Worm (Caenorhabditis elegans) whole organism, midembryonic: Measurements from ENCODE around the gene unc-64.

Experiments used
- med-1 ChIP-seq: sonication (generic microtip); optimal IDR thresholded peaks from 2 replicates; lab custom pipeline; 2017; ENCODE audit warnings: missing genetic modification characterization, mild to moderate bottlenecking, missing compliant biosample characterization, antibody characterized with exemption, missing genetic modification reagents; ENCODE audit not compliant: insufficient read depth
- ref-1 ChIP-seq: fragments of 200-800 bp; sonication (Bioruptor generic); conservative IDR thresholded peaks from 2 replicates; pipeline ENCODE4 v1.3.6; 2022; ENCODE audit warnings: missing genetic modification reagents, missing genetic modification characterization, missing compliant biosample characterization
- tab-1 ChIP-seq: fragments of 200-800 bp; sonication (Bioruptor generic); IDR thresholded peaks from 2 replicates; pipeline ENCODE4 v1.3.6; 2022; ENCODE audit warnings: missing genetic modification characterization, missing compliant biosample characterization
- ztf-23 ChIP-seq: fragments of 200-800 bp; sonication (Bioruptor generic); IDR thresholded peaks from 2 replicates; pipeline ENCODE4 v1.3.6; 2022; ENCODE audit warnings: missing genetic modification reagents, missing genetic modification characterization, missing compliant biosample characterization
- ztf-29 ChIP-seq: fragments of 200-800 bp; sonication (Bioruptor generic); IDR thresholded peaks from 2 replicates; pipeline ENCODE4 v1.3.6; 2022; ENCODE audit warnings: missing genetic modification reagents, missing genetic modification characterization, missing compliant biosample characterization

ce11 chrIII:13276958-13277357 lies at the start of gene unc-64:
- TF ChIP-seq ztf-23 (no peak), tab-1 (GFP tag; lab: Robert Waterston, UW) (no peak), ref-1 (GFP tag; lab: Robert Waterston, UW) (no peak), ztf-29 (GFP tag; lab: Robert Waterston, UW) (no peak), med-1 (GFP tag; lab: Kevin White, UChicago) (no peak)
